Worm (Caenorhabditis elegans): Measurements from ENCODE around the gene sri-54.
A peak's percentile ranks its signal among the peaks of the same experiment; 100 is the strongest.
"Not testable (repeated sequence)": the region's sequence is repeated elsewhere in the genome, so short reads cannot be mapped to it uniquely, and the experiment has no call there.

Gene sri-54

DNA sequence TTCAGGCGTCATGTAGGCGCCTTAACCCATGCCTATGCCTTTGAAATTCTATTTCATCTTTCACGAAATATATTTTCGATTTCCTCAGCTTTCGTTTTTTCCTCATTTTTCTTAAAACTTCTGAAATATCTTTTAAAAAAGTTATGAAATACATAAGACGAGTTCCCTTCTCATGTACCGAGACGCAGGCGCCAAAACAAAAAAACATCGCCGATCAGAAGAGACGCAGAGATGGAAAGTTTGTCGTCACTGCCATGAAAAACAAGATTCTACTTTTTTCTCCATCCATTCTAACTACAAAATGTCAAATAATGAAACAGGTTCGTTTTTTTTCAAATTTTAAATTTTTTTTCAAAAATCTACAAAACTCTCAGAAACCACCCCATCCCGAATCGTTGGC, 8.7 kb downstream of the sri-54 start, which contains the start of gene chil-24:
TSS of gene chil-24 (plus strand) at position 156 of the 400 bp plus-strand sequence.
- TF ChIP-seq unc-39 (tag; optimal IDR thresholded peaks at IDR 0.05) (no peak), lin-15B (tag; optimal IDR thresholded peaks at IDR 0.05) (no peak), nfya-1 (tag; optimal IDR thresholded peaks at IDR 0.05; ENCODE audit: insufficient read depth) (no peak), nhr-11 (tag; optimal IDR thresholded peaks at IDR 0.05) (no peak), nhr-237 (tag; optimal IDR thresholded peaks at IDR 0.05) (no peak), nhr-43 (tag; optimal IDR thresholded peaks at IDR 0.05; ENCODE audit: poor library complexity, severe bottlenecking) (no peak), tbx-2 (tag; optimal IDR thresholded peaks at IDR 0.05) (no peak), sea-2 (GFP tag; optimal IDR thresholded peaks at IDR 0.05) (no peak), snpc-4 (tag; optimal IDR thresholded peaks at IDR 0.05) (no peak), nhr-28 (tag; optimal IDR thresholded peaks at IDR 0.05) (no peak), lsy-12 (tag; optimal IDR thresholded peaks at IDR 0.05) (no peak), nhr-25 (tag; optimal IDR thresholded peaks at IDR 0.05) (peak; percentile 28), fos-1 (tag; optimal IDR thresholded peaks at IDR 0.05) (no peak), ztf-11 (tag; optimal IDR thresholded peaks at IDR 0.05) (no peak), aly-2 (tag; optimal IDR thresholded peaks at IDR 0.05) (no peak), daf-12 (tag; optimal IDR thresholded peaks at IDR 0.05) (no peak), unc-62 (GFP tag; optimal IDR thresholded peaks at IDR 0.05) (no peak), nhr-12 (tag; optimal IDR thresholded peaks at IDR 0.05) (no peak), mdl-1 (tag; optimal IDR thresholded peaks at IDR 0.05) (no peak), pha-4 (tag; optimal IDR thresholded peaks at IDR 0.05) (peak; percentile 53), nhr-23 (tag; optimal IDR thresholded peaks at IDR 0.05) (peak; percentile 22), elt-2 (tag; optimal IDR thresholded peaks at IDR 0.05) (no peak), lin-39 (tag; optimal IDR thresholded peaks at IDR 0.05) (no peak), egl-27 (tag; optimal IDR thresholded peaks at IDR 0.05) (no peak)

DNA sequence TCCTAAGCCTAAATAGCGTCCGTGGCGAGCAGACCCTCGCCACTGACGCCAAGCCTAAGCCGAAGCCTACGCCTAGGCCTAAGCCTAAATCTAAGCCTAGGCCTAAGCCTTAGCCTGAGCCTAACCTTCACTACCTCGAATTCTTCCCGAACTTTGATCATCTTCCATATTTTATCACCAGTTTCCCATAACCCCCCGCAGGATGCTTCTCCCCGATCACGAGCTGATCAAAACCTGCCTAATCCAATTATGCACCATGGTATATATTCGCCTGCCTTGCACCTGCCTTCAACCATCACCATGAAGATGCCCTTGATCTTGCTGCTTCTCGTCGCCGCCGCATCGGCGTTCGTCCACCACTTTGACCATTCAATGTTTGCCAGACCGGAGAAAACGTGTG, 11.0 kb downstream of the sri-54 start, which contains the start of gene ins-31:
TSS of gene ins-31 (plus strand) at position 301 of the 400 bp plus-strand sequence.
- not testable (repeated sequence) for TF ChIP-seq daf-12, hmg-11, lin-15B (tag; optimal IDR thresholded peaks at IDR 0.05)

- TF ChIP-seq nhr-25 (tag; optimal IDR thresholded peaks at IDR 0.05) (no peak), nhr-43 (tag; optimal IDR thresholded peaks at IDR 0.05; ENCODE audit: poor library complexity, severe bottlenecking) (no peak)
These were observed 11.4 kb downstream of the sri-54 start, which contains the start of gene ins-19 for ce11 chrII:3126341-3126740. TSS of gene ins-19 (minus strand) at chrII:3126441.

DNA sequence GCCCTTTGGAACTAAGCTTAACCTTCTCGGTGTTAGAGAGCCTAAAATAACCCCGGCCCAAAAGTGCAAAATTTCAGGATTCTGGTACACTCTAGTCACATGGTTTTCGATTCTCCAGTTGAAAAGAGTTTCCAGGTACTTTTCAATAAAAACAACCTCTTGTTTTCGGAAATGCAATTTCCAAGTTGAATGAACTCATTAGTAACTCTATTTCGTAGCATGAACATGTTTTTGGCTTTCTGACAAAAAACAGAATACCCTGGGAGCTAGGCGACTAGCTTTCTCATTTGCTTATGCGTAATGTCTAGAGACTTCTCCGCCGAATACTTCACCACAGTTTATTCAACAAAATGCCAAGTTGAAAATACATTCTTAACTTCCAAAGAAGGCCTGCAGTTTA, 14.5 kb downstream of the sri-54 start, which contains the start of gene srh-71:
TSS of gene srh-71 (plus strand) at position 301 of the 400 bp plus-strand sequence.
- TF ChIP-seq nhr-11 (tag; optimal IDR thresholded peaks at IDR 0.05): no peak
- TF ChIP-seq nhr-237 (tag; optimal IDR thresholded peaks at IDR 0.05): no peak
- TF ChIP-seq ceh-9 (tag; optimal IDR thresholded peaks at IDR 0.05): no peak
- TF ChIP-seq pha-4 (tag; optimal IDR thresholded peaks at IDR 0.05): no peak
- no peak for TF ChIP-seq jun-1 (tag; optimal IDR thresholded peaks at IDR 0.05)

- TF ChIP-seq R02D3.7 (tag; optimal IDR thresholded peaks at IDR 0.05) (no peak), lin-39 (tag; optimal IDR thresholded peaks at IDR 0.05) (peak; percentile 8), ZK546.5 (tag; optimal IDR thresholded peaks at IDR 0.05) (no peak), daf-12 (tag; optimal IDR thresholded peaks at IDR 0.05) (no peak), lin-15B (tag; optimal IDR thresholded peaks at IDR 0.05) (peak; percentile 7), ceh-28 (tag; optimal IDR thresholded peaks at IDR 0.05) (no peak), ztf-4 (tag; optimal IDR thresholded peaks at IDR 0.05) (no peak), elt-3 (tag; optimal IDR thresholded peaks at IDR 0.05) (no peak), nhr-43 (tag; optimal IDR thresholded peaks at IDR 0.05; ENCODE audit: poor library complexity, severe bottlenecking) (no peak), hmg-11 (tag; optimal IDR thresholded peaks at IDR 0.05) (peak; percentile 84), ceh-82 (tag; optimal IDR thresholded peaks at IDR 0.05) (no peak), pha-4 (tag; optimal IDR thresholded peaks at IDR 0.05) (peak; percentile 56), eor-1 (tag; optimal IDR thresholded peaks at IDR 0.05) (no peak), elt-2 (tag; optimal IDR thresholded peaks at IDR 0.05) (no peak)
These were observed 18.8 kb downstream of the sri-54 start, which contains the start of gene T10D4.6 for ce11 chrII:3118907-3119382. TSS of gene T10D4.6 (plus strand) at chrII:3119332.
